Worm (Caenorhabditis elegans): ENCODE measurements around the gene R08C7.5.

R08C7.5 gene

DNA sequence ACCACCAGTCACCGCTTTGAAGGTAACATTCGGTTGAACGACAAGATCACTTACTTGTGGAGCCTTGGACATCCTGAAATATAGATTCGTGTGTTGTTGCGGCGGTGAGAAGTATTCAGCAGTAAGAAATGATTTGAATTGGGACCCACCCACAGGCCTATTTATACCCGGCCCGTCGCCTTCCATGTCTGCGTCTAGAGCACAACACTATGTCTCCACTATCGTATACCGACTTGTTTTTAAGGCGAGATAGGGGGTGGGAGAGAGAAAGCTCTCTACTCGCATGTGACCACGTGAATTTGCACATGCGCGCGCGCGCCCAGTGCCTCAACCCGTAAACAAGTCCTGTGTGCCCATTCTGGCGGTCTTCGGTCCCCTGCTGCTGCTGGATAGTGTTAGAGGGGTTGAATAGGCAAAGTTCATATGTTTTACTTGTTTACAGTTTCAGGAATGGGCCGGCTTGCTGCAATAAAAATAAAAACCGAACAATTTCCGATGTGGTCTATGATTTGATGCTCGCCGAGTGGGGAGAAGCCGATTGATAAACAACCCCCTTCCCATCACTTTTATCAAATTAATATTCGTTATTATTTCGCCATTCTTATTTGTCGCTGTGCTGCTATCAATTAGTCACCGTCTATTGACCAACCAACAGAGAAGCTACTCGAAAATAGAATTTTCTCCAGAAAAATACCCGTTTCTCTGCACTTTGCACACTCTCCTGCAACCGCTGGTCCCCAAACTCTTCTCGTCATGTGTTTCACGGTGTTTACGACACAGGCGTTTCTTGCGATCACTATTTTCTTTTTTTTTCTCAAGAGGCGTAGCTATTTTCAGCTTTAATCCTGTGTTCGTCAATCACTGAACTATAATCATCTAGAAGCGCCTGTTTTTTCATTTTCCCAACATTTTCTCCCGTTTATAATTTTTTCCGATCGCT is 40.0 kb downstream of the R08C7.5 start (continued):
- TF ChIP-seq Y67H2A.10 (GFP tag; conservative IDR thresholded peaks at IDR 0.05), result 0 out of 2 replicates have a peak, but pooled peaks have one; percentile 37
- no peak for TF ChIP-seq F55B11.4 (tag; optimal IDR thresholded peaks at IDR 0.05; ENCODE audit: borderline replicate concordance, insufficient read depth)
- no peak for TF ChIP-seq hrde-1 (tag; optimal IDR thresholded peaks at IDR 0.05; ENCODE audit: borderline replicate concordance)
- TF ChIP-seq ceh-27 (GFP tag; optimal IDR thresholded peaks at IDR 0.05), result peak; percentile 79
- no peak for TF ChIP-seq nfya-1 (tag; optimal IDR thresholded peaks at IDR 0.05; ENCODE audit: borderline replicate concordance, insufficient read depth)
- TF ChIP-seq snpc-1.3 (tag; optimal IDR thresholded peaks at IDR 0.05; ENCODE audit: insufficient read depth), result no peak
- TF ChIP-seq akir-1 (GFP tag; optimal IDR thresholded peaks at IDR 0.05), result peak; percentile 7
- TF ChIP-seq zfh-2 (GFP tag; conservative IDR thresholded peaks at IDR 0.05), result peak; percentile 89
- no peak for TF ChIP-seq dpff-1 (tag; optimal IDR thresholded peaks at IDR 0.05)
- TF ChIP-seq tbp1 (GFP tag; optimal IDR thresholded peaks at IDR 0.05), result peak; percentile 62
- no peak for TF ChIP-seq let-526 (GFP tag; IDR thresholded peaks at IDR 0.05)
- peak; percentile 46 for TF ChIP-seq nhr-90 (tag; optimal IDR thresholded peaks at IDR 0.05)
- no peak for TF ChIP-seq pha-4 (tag; optimal IDR thresholded peaks at IDR 0.05)
- no peak for TF ChIP-seq bed-1 (GFP tag; IDR thresholded peaks at IDR 0.05)
- 0 out of 2 replicates have a peak, but pooled peaks have one; percentile 8 for TF ChIP-seq Y79H2A.3 (GFP tag; conservative IDR thresholded peaks at IDR 0.05)
- TF ChIP-seq sea-2 (GFP tag; IDR thresholded peaks at IDR 0.05), result peak; percentile 68; the same call in 1 of the 2 replicates
- TF ChIP-seq tlf-1 (GFP tag; optimal IDR thresholded peaks at IDR 0.05), result peak; percentile 9
- TF ChIP-seq nfya-2 (GFP tag; IDR thresholded peaks at IDR 0.05), result no peak
- TF ChIP-seq F57A8.1 (GFP tag; optimal IDR thresholded peaks at IDR 0.05), result no peak
- no peak for TF ChIP-seq ccch-3 (GFP tag; optimal IDR thresholded peaks at IDR 0.05)
- peak; percentile 29; the same call in 1 of the 2 replicates for TF ChIP-seq rcor-1 (GFP tag; IDR thresholded peaks at IDR 0.05)
- no peak for TF ChIP-seq aptf-2 (GFP tag; conservative IDR thresholded peaks at IDR 0.05)
- peak; percentile 75 for TF ChIP-seq K11D2.4 (GFP tag; IDR thresholded peaks at IDR 0.05)
- no peak for TF ChIP-seq F39B2.1 (GFP tag; IDR thresholded peaks at IDR 0.05)
- TF ChIP-seq Y56A3A.18 (GFP tag; IDR thresholded peaks at IDR 0.05), result no peak; the same call in 1 of the 2 replicates
- TF ChIP-seq F49E8.2 (tag; optimal IDR thresholded peaks at IDR 0.05; ENCODE audit: insufficient read depth), result no peak
- TF ChIP-seq cebp-1 (GFP tag; IDR thresholded peaks at IDR 0.05), result peak; percentile 35; the same call in 1 of the 2 replicates
- TF ChIP-seq cebp-1 (tag; optimal IDR thresholded peaks at IDR 0.05), result peak; percentile 80
- 0 out of 2 replicates have a peak, but pooled peaks have one; percentile 39 for TF ChIP-seq hlh-26 (GFP tag; conservative IDR thresholded peaks at IDR 0.05)
- peak in 1 of 3 experiments; percentile 19 for TF ChIP-seq lin-35 (GFP tag; optimal IDR thresholded peaks at IDR 0.05)
- TF ChIP-seq lsy-27 (tag; optimal IDR thresholded peaks at IDR 0.05; ENCODE audit: borderline replicate concordance, insufficient read depth), result no peak
- peak; percentile 42; the same call in 1 of the 2 replicates for TF ChIP-seq lir-1 (GFP tag; conservative IDR thresholded peaks at IDR 0.05)
- TF ChIP-seq him-1 (tag; optimal IDR thresholded peaks at IDR 0.05), result no peak
- TF ChIP-seq nfyb-1 (GFP tag; IDR thresholded peaks at IDR 0.05), result peak; percentile 76; the same call in 1 of the 2 replicates
- TF ChIP-seq tbx-9 (tag; optimal IDR thresholded peaks at IDR 0.05; ENCODE audit: borderline replicate concordance), result no peak
- TF ChIP-seq madf-6 (GFP tag; IDR thresholded peaks at IDR 0.05), result peak; percentile 47; the same call in 1 of the 2 replicates
- no peak; the same call in none of the 2 replicates for TF ChIP-seq Y53G8AR.9 (GFP tag; conservative IDR thresholded peaks at IDR 0.05)
- TF ChIP-seq F57C9.4 (tag; optimal IDR thresholded peaks at IDR 0.05), result no peak
- no peak for TF ChIP-seq madf-3 (GFP tag; IDR thresholded peaks at IDR 0.05)
- TF ChIP-seq rec-8 (tag; optimal IDR thresholded peaks at IDR 0.05), result no peak
- peak; percentile 29 for TF ChIP-seq chd-7 (tag; optimal IDR thresholded peaks at IDR 0.05)
- peak; percentile 28; the same call in 1 of the 2 replicates for TF ChIP-seq egrh-3 (GFP tag; IDR thresholded peaks at IDR 0.05)
- TF ChIP-seq attf-6 (GFP tag; IDR thresholded peaks at IDR 0.05), result 0 out of 2 replicates have a peak, but pooled peaks have one; percentile 12

All from whole organism, young adult.